Fruit fly (Drosophila melanogaster) whole organism, embryonic: ENCODE data around the gene Pp1-87B.

Experiments used
- CG10274 ChIP-seq: fragments of 200-800 bp; sonication (Bioruptor generic); optimal IDR thresholded peaks from 3 replicates; lab custom pipeline; 2017; ENCODE audit warnings: missing biosample characterization, mild to moderate bottlenecking, missing genetic modification characterization
- CG10979 ChIP-seq: fragments of 200-800 bp; sonication (Bioruptor generic); optimal IDR thresholded peaks from 2 replicates; lab custom pipeline; 2018; ENCODE audit warnings: missing biosample characterization, mild to moderate bottlenecking, missing genetic modification characterization, moderate library complexity
- CG11085 ChIP-seq: fragments of 200-800 bp; sonication (Bioruptor generic); IDR thresholded peaks from 2 replicates; pipeline ENCODE4 v1.3.6; 2022; ENCODE audit warnings: missing biosample characterization, missing genetic modification characterization
- CG12104 ChIP-seq: fragments of 200-800 bp; sonication (Bioruptor generic); optimal IDR thresholded peaks from 3 replicates; lab custom pipeline; 2016; ENCODE audit warnings: missing biosample characterization, missing genetic modification characterization
- CG12299 ChIP-seq: fragments of 200-800 bp; sonication (Bioruptor generic); optimal IDR thresholded peaks from 2 replicates; lab custom pipeline; 2018; ENCODE audit warnings: missing biosample characterization, mild to moderate bottlenecking, missing genetic modification characterization
- CG12659 ChIP-seq: fragments of 200-800 bp; sonication (Bioruptor generic); optimal IDR thresholded peaks from 3 replicates; lab custom pipeline; 2017; ENCODE audit warnings: mild to moderate bottlenecking, missing biosample characterization, missing genetic modification reagents, missing genetic modification characterization
- CG13123 ChIP-seq: fragments of 200-800 bp; sonication (Bioruptor generic); optimal IDR thresholded peaks from 2 replicates; lab custom pipeline; 2016; ENCODE audit warnings: missing biosample characterization, missing genetic modification characterization
- CG13296 ChIP-seq: fragments of 200-800 bp; sonication (Bioruptor generic); optimal IDR thresholded peaks from 3 replicates; lab custom pipeline; 2018; ENCODE audit warnings: missing biosample characterization, mild to moderate bottlenecking, missing genetic modification characterization
- CG17328 ChIP-seq: fragments of 200-800 bp; sonication (Bioruptor generic); IDR thresholded peaks from 2 replicates; pipeline ENCODE4 v1.3.6; 2022; ENCODE audit warnings: missing biosample characterization, missing genetic modification characterization
- CG17829 ChIP-seq: fragments of 200-800 bp; optimal IDR thresholded peaks from 2 replicates; lab custom pipeline; 2019; ENCODE audit warnings: missing biosample characterization, mild to moderate bottlenecking, missing genetic modification characterization, moderate library complexity
- CG2116 ChIP-seq: fragments of 200-800 bp; sonication (Bioruptor generic); optimal IDR thresholded peaks from 3 replicates; lab custom pipeline; 2018; ENCODE audit warnings: missing biosample characterization, mild to moderate bottlenecking, missing genetic modification characterization
- CG2120 ChIP-seq: fragments of 200-800 bp; sonication (Bioruptor generic); optimal IDR thresholded peaks from 3 replicates; lab custom pipeline; 2016; ENCODE audit warnings: missing biosample characterization, missing genetic modification characterization
- CG2129 ChIP-seq: fragments of 200-800 bp; sonication (Bioruptor generic); IDR thresholded peaks from 2 replicates; pipeline ENCODE4 v1.3.6; 2022; ENCODE audit warnings: missing biosample characterization, missing genetic modification characterization; ENCODE audit not compliant: partially characterized antibody
- CG32767 ChIP-seq: fragments of 200-800 bp; sonication (Bioruptor generic); IDR thresholded peaks from 2 replicates; pipeline ENCODE4 v1.3.6; 2022; ENCODE audit warnings: missing biosample characterization, missing genetic modification characterization
- CG34224 ChIP-seq: fragments of 200-800 bp; sonication (Bioruptor generic); IDR thresholded peaks from 3 replicates; pipeline ENCODE4 v1.3.6; 2022; ENCODE audit warnings: missing biosample characterization, missing genetic modification characterization; ENCODE audit not compliant: partially characterized antibody
- CG5245 ChIP-seq: fragments of 200-800 bp; sonication (Bioruptor generic); optimal IDR thresholded peaks from 3 replicates; lab custom pipeline; 2016; ENCODE audit warnings: missing biosample characterization, missing genetic modification characterization
- CG7271 ChIP-seq: fragments of 200-800 bp; sonication (Bioruptor generic); optimal IDR thresholded peaks from 2 replicates; lab custom pipeline; 2018; ENCODE audit warnings: missing biosample characterization, mild to moderate bottlenecking, missing genetic modification characterization, moderate library complexity
- CG7928 ChIP-seq: fragments of 200-800 bp; sonication (Bioruptor generic); optimal IDR thresholded peaks from 2 replicates; lab custom pipeline; 2017; ENCODE audit warnings: missing biosample characterization, mild to moderate bottlenecking, missing genetic modification characterization
- CoRest ChIP-seq: fragments of 200-800 bp; sonication (Bioruptor generic); optimal IDR thresholded peaks from 3 replicates; lab custom pipeline; 2018; ENCODE audit warnings: missing biosample characterization, mild to moderate bottlenecking, missing genetic modification characterization, moderate library complexity
- D ChIP-seq, 2 experiments: fragments of 200-800 bp in 1 of 2; fragments of >200 bp in 1 of 2; sonication (Bioruptor generic) in 1 of 2; optimal IDR thresholded peaks; 2 replicates in 1 of 2; 3 replicates in 1 of 2; lab custom pipeline; 2017; ENCODE audit warnings: mild to moderate bottlenecking in 1 of 2, missing biosample characterization in 1 of 2, missing genetic modification characterization in 1 of 2, missing genetic modification reagents in 1 of 2
- Dek ChIP-seq: fragments of 200-800 bp; sonication (Bioruptor generic); optimal IDR thresholded peaks from 3 replicates; lab custom pipeline; 2019; ENCODE audit warnings: missing biosample characterization, mild to moderate bottlenecking, missing genetic modification characterization, moderate library complexity
- Dref ChIP-seq: fragments of 200-800 bp; sonication (Bioruptor generic); IDR thresholded peaks from 2 replicates; pipeline ENCODE4 v1.3.6; 2022; ENCODE audit warnings: missing biosample characterization, missing genetic modification characterization
- E2f2 ChIP-seq: fragments of 200-800 bp; sonication (Bioruptor generic); IDR thresholded peaks from 2 replicates; pipeline ENCODE4 v1.3.6; 2022; ENCODE audit warnings: missing biosample characterization, missing genetic modification characterization
- Elba2 ChIP-seq: fragments of 200-800 bp; sonication (Bioruptor generic); optimal IDR thresholded peaks from 3 replicates; lab custom pipeline; 2016; ENCODE audit warnings: missing biosample characterization, missing genetic modification characterization
- HLH4C ChIP-seq: fragments of 200-800 bp; sonication (Bioruptor generic); IDR thresholded peaks from 3 replicates; pipeline ENCODE4 v1.3.6; 2022; ENCODE audit warnings: missing biosample characterization, missing genetic modification characterization; ENCODE audit not compliant: partially characterized antibody
- Hr39 ChIP-seq: fragments of >200 bp; optimal IDR thresholded peaks from 2 replicates; lab custom pipeline; 2017
- MESR4 ChIP-seq: fragments of 200-800 bp; sonication (Bioruptor generic); optimal IDR thresholded peaks from 2 replicates; lab custom pipeline; 2018; ENCODE audit warnings: missing biosample characterization, mild to moderate bottlenecking, missing genetic modification characterization, moderate library complexity
- Mes4 ChIP-seq: fragments of 200-800 bp; sonication (Bioruptor generic); optimal IDR thresholded peaks from 2 replicates; lab custom pipeline; 2016; ENCODE audit warnings: missing biosample characterization, missing genetic modification characterization
- Rfx ChIP-seq: fragments of 200-800 bp; sonication (Bioruptor generic); IDR thresholded peaks from 2 replicates; pipeline ENCODE4 v1.3.6; 2022; ENCODE audit warnings: missing biosample characterization, missing genetic modification characterization
- Side ChIP-seq: fragments of 200-800 bp; sonication (Bioruptor generic); optimal IDR thresholded peaks from 2 replicates; lab custom pipeline; 2016; ENCODE audit warnings: missing biosample characterization, missing genetic modification characterization
- YL-1 ChIP-seq: fragments of 200-800 bp; sonication (Bioruptor generic); optimal IDR thresholded peaks from 3 replicates; lab custom pipeline; 2017; ENCODE audit warnings: missing biosample characterization, mild to moderate bottlenecking, missing genetic modification characterization
- ara ChIP-seq: fragments of 200-800 bp; sonication (Bioruptor generic); IDR thresholded peaks from 2 replicates; pipeline ENCODE4 v1.3.6; 2022; ENCODE audit warnings: missing biosample characterization, missing genetic modification characterization
- ato ChIP-seq: fragments of 200-800 bp; sonication (Bioruptor generic); IDR thresholded peaks from 2 replicates; pipeline ENCODE4 v1.3.6; 2022; ENCODE audit warnings: missing biosample characterization, missing genetic modification characterization; ENCODE audit not compliant: partially characterized antibody
- bbx ChIP-seq: fragments of 200-800 bp; sonication (Bioruptor generic); IDR thresholded peaks from 2 replicates; pipeline ENCODE4 v1.3.6; 2022; ENCODE audit warnings: missing biosample characterization, missing genetic modification characterization; ENCODE audit not compliant: partially characterized antibody
- cwo ChIP-seq: fragments of 200-800 bp; sonication (Bioruptor generic); optimal IDR thresholded peaks from 3 replicates; lab custom pipeline; 2017; ENCODE audit warnings: missing biosample characterization, missing genetic modification characterization, mild to moderate bottlenecking, moderate library complexity, missing genetic modification reagents
- dmrt99B ChIP-seq: fragments of 200-800 bp; sonication (Bioruptor generic); optimal IDR thresholded peaks from 2 replicates; lab custom pipeline; 2018; ENCODE audit warnings: missing biosample characterization, mild to moderate bottlenecking, missing genetic modification characterization, moderate library complexity
- dpn ChIP-seq, 2 experiments: fragments of 200-800 bp; sonication (Bioruptor generic); optimal IDR thresholded peaks; 3 replicates each; lab custom pipeline; 2016; ENCODE audit warnings: missing biosample characterization in 2 of 2, missing genetic modification characterization in 2 of 2
- fd96Cb ChIP-seq: fragments of 200-800 bp; sonication (Bioruptor generic); optimal IDR thresholded peaks from 2 replicates; lab custom pipeline; 2018; ENCODE audit warnings: missing biosample characterization, mild to moderate bottlenecking, missing genetic modification characterization, moderate library complexity
- gce ChIP-seq: fragments of 200-800 bp; sonication (Bioruptor generic); IDR thresholded peaks from 3 replicates; pipeline ENCODE4 v1.3.6; 2022; ENCODE audit warnings: missing biosample characterization, missing genetic modification characterization
- gcm ChIP-seq: fragments of 200-800 bp; sonication (Bioruptor generic); optimal IDR thresholded peaks from 2 replicates; lab custom pipeline; 2019; ENCODE audit warnings: missing biosample characterization, mild to moderate bottlenecking, missing genetic modification characterization, moderate library complexity
- hb ChIP-seq: fragments of 200-800 bp; sonication (Bioruptor generic); IDR thresholded peaks from 3 replicates; pipeline ENCODE4 v1.3.6; 2022; ENCODE audit warnings: missing biosample characterization, missing genetic modification characterization; ENCODE audit not compliant: partially characterized antibody
- insv ChIP-seq, 2 experiments: fragments of 200-800 bp; sonication (Bioruptor generic); optimal IDR thresholded peaks; 3 replicates each; lab custom pipeline; 2016 to 2018; ENCODE audit warnings: missing biosample characterization in 2 of 2, missing genetic modification characterization in 2 of 2
- knrl ChIP-seq: fragments of 200-800 bp; sonication (Bioruptor generic); IDR thresholded peaks from 3 replicates; pipeline ENCODE4 v1.3.6; 2022; ENCODE audit warnings: missing biosample characterization, missing genetic modification characterization; ENCODE audit not compliant: partially characterized antibody
- row ChIP-seq: fragments of 200-800 bp; sonication (Bioruptor generic); IDR thresholded peaks from 3 replicates; pipeline ENCODE4 v1.3.6; 2022; ENCODE audit warnings: missing biosample characterization, missing genetic modification characterization
- salm ChIP-seq: fragments of 200-800 bp; sonication (Bioruptor generic); optimal IDR thresholded peaks from 2 replicates; lab custom pipeline; 2018; ENCODE audit warnings: missing biosample characterization, mild to moderate bottlenecking, missing genetic modification characterization
- tll ChIP-seq, 2 experiments: fragments of 200-800 bp in 1 of 2; fragments of >200 bp in 1 of 2; sonication (Bioruptor generic) in 1 of 2; optimal IDR thresholded peaks; 2 replicates each; lab custom pipeline; 2017 to 2019; ENCODE audit warnings: missing biosample characterization in 2 of 2, missing genetic modification characterization in 2 of 2, mild to moderate bottlenecking in 1 of 2, moderate library complexity in 1 of 2
- trem ChIP-seq: fragments of 200-800 bp; optimal IDR thresholded peaks from 3 replicates; lab custom pipeline; 2019; ENCODE audit warnings: missing biosample characterization, mild to moderate bottlenecking, missing genetic modification characterization, moderate library complexity
- wek ChIP-seq: fragments of 200-800 bp; sonication (Bioruptor generic); optimal IDR thresholded peaks from 3 replicates; lab custom pipeline; 2018; ENCODE audit warnings: missing biosample characterization, mild to moderate bottlenecking, missing genetic modification characterization, moderate library complexity

Gene Pp1-87B

dm6 chr3R:12413274-12413958 lies 12.3 kb downstream of the Pp1-87B start, which contains the start of the genes Dip-C and pps (continued):
- TF ChIP-seq CG5245 (GFP tag; lab: Kevin White, UChicago) (no peak), CG10274 (GFP tag; lab: Kevin White, UChicago) (no peak), trem (peak; percentile 57), HLH4C (GFP tag; lab: Robert Waterston, UW) (peak; percentile 68; the same call in 2 of the 3 replicates), ara (no peak), CG2116 (GFP tag; lab: Kevin White, UChicago) (peak; percentile 35), CG10979 (peak; percentile 18), Dref (GFP tag; lab: Robert Waterston, UW) (peak; percentile 75), hb (GFP tag; lab: Robert Waterston, UW) (peak; percentile 40; the same call in 1 of the 3 replicates), bbx (peak; percentile 80), ato (peak; percentile 58; the same call in 1 of the 2 replicates), CG12104 (peak; percentile 12), Rfx (GFP tag; lab: Robert Waterston, UW) (0 out of 2 replicates have a peak, but pooled peaks have one; percentile 12), CoRest (peak; percentile 46), Mes4 (GFP tag; lab: Kevin White, UChicago) (no peak), Elba2 (no peak), CG13123 (no peak), Dek (tag; lab: Kevin White, UChicago) (no peak), salm (no peak), gcm (peak; percentile 60), fd96Cb (no peak), CG11085 (GFP tag; lab: Robert Waterston, UW) (no peak), wek (GFP tag; lab: Kevin White, UChicago) (peak; percentile 13), CG34224 (peak; percentile 70), CG7271 (no peak), MESR4 (peak; percentile 49), dmrt99B (no peak), knrl (GFP tag; lab: Robert Waterston, UW) (peak; percentile 76), gce (no peak), CG32767 (GFP tag; lab: Robert Waterston, UW) (no peak), CG17328 (no peak), insv (GFP tag; optimal IDR thresholded peaks at IDR 0.05; lab: Kevin White, UChicago) (peak in 1 of 2 experiments; percentile 22), Hr39 (lab: Kevin White, UChicago) (no peak), E2f2 (GFP tag; lab: Robert Waterston, UW) (peak; percentile 20; the same call in 1 of the 2 replicates), Side (no peak), CG2129 (GFP tag; lab: Robert Waterston, UW) (peak; percentile 40; the same call in 1 of the 2 replicates), CG12659 (GFP tag; lab: Kevin White, UChicago) (peak; percentile 63), CG13296 (no peak), D (optimal IDR thresholded peaks at IDR 0.05; lab: Kevin White, UChicago) (no peak), D (GFP tag; optimal IDR thresholded peaks at IDR 0.05; lab: Kevin White, UChicago) (no peak), CG12299 (tag; lab: Kevin White, UChicago) (no peak), dpn (GFP tag; optimal IDR thresholded peaks at IDR 0.05; lab: Kevin White, UChicago) (no peak), CG17829 (tag; lab: Kevin White, UChicago) (peak; percentile 56), cwo (no peak), YL-1 (GFP tag; lab: Kevin White, UChicago) (peak; percentile 84), CG7928 (GFP tag; lab: Kevin White, UChicago) (no peak), tll (GFP tag; optimal IDR thresholded peaks at IDR 0.05; lab: Kevin White, UChicago) (no peak), row (GFP tag; lab: Robert Waterston, UW) (peak; percentile 73), CG2120 (no peak)
